Fruit fly (Drosophila melanogaster) whole organism, prepupa: ENCODE measurements around the gene Frl.

ENCODE experiments used
- CG16779 ChIP-seq: fragments of 200-800 bp; sonication (Bioruptor generic); optimal IDR thresholded peaks from 3 replicates; lab custom pipeline; 2017; ENCODE audit warnings: missing biosample characterization, mild to moderate bottlenecking, missing genetic modification characterization
- CG31627 ChIP-seq: fragments of 200-800 bp; sonication (Bioruptor generic); optimal IDR thresholded peaks from 3 replicates; lab custom pipeline; 2016; ENCODE audit warnings: missing biosample characterization, missing genetic modification characterization
- CG6808 ChIP-seq: fragments of 200-800 bp; sonication (Bioruptor generic); optimal IDR thresholded peaks from 3 replicates; lab custom pipeline; 2017; ENCODE audit warnings: missing biosample characterization, missing genetic modification characterization, mild to moderate bottlenecking, moderate library complexity, missing genetic modification reagents
- Ets21C ChIP-seq: fragments of 200-800 bp; sonication (Bioruptor generic); optimal IDR thresholded peaks from 3 replicates; lab custom pipeline; 2016; ENCODE audit warnings: missing biosample characterization, missing genetic modification characterization

dm6 chr3L:14064065-14064414 lies 11.0 kb downstream of the Frl start:
- TF ChIP-seq Ets21C (GFP tag; lab: Kevin White, UChicago) (no peak), CG6808 (GFP tag; lab: Kevin White, UChicago) (no peak), CG16779 (tag; lab: Kevin White, UChicago) (no peak), CG31627 (GFP tag; lab: Kevin White, UChicago) (no peak)
